Fruit fly (Drosophila melanogaster) whole organism: ENCODE data around the gene Osi12.

Experiments
- CG8478 ChIP-seq: fragments of >200 bp; optimal IDR thresholded peaks from 2 replicates; lab custom pipeline; 2018; ENCODE audit warnings: inconsistent platforms
- Dll ChIP-seq: fragments of >200 bp; optimal IDR thresholded peaks from 2 replicates; lab custom pipeline; 2017
- EcR ChIP-seq, 2 experiments: fragments of >200 bp; optimal IDR thresholded peaks; 2 replicates each; lab custom pipeline; 2017; ENCODE audit warnings: missing biosample characterization in 2 of 2, missing genetic modification characterization in 2 of 2, missing genetic modification reagents in 2 of 2
- pan ChIP-seq: fragments of >200 bp; optimal IDR thresholded peaks from 2 replicates; lab custom pipeline; 2017
- psq ChIP-seq: fragments of >200 bp; optimal IDR thresholded peaks from 2 replicates; lab custom pipeline; 2017
- usp ChIP-seq: fragments of >200 bp; optimal IDR thresholded peaks from 2 replicates; lab custom pipeline; 2017; ENCODE audit warnings: missing biosample characterization, missing genetic modification characterization, mixed read lengths

Osi12 gene

dm6 chr3R:6291437-6291836, 13.1 kb downstream of the Osi12 start, which contains the start of gene Osi13:
TSS of gene Osi13 (plus strand) at chr3R:6291737.
- no peak for TF ChIP-seq Dll
- TF ChIP-seq CG8478 (lab: Kevin White, UChicago), result no peak
- no peak for TF ChIP-seq usp (GFP tag; lab: Kevin White, UChicago)
- TF ChIP-seq EcR (GFP tag; optimal IDR thresholded peaks at IDR 0.05; lab: Kevin White, UChicago), result no peak
- no peak for TF ChIP-seq pan (lab: Kevin White, UChicago)
- TF ChIP-seq psq, result no peak

dm6 chr3R:6294046-6294445, 15.7 kb downstream of the Osi12 start:
- TF ChIP-seq CG8478 (lab: Kevin White, UChicago) (no peak), EcR (GFP tag; optimal IDR thresholded peaks at IDR 0.05; lab: Kevin White, UChicago) (no peak), Dll (no peak), pan (lab: Kevin White, UChicago) (no peak), usp (GFP tag; lab: Kevin White, UChicago) (no peak), psq (no peak)

dm6 chr3R:6297164-6297563, 18.8 kb downstream of the Osi12 start:
- TF ChIP-seq CG8478 (lab: Kevin White, UChicago) (no peak), Dll (no peak), EcR (GFP tag; optimal IDR thresholded peaks at IDR 0.05; lab: Kevin White, UChicago) (no peak), usp (GFP tag; lab: Kevin White, UChicago) (no peak), pan (lab: Kevin White, UChicago) (no peak), psq (no peak)

- TF ChIP-seq usp (GFP tag; lab: Kevin White, UChicago), result no peak
- TF ChIP-seq Dll, result no peak
- no peak for TF ChIP-seq pan (lab: Kevin White, UChicago)
- TF ChIP-seq CG8478 (lab: Kevin White, UChicago), result no peak
- TF ChIP-seq psq, result no peak
- no peak for TF ChIP-seq EcR (GFP tag; optimal IDR thresholded peaks at IDR 0.05; lab: Kevin White, UChicago)
Observed at dm6 chr3R:6298828-6299227, 20.5 kb downstream of the Osi12 start, which contains the start of gene Osi14. TSS of gene Osi14 (plus strand) at chr3R:6299128.

- TF ChIP-seq psq (no peak), usp (GFP tag; lab: Kevin White, UChicago) (no peak), CG8478 (lab: Kevin White, UChicago) (no peak), EcR (GFP tag; optimal IDR thresholded peaks at IDR 0.05; lab: Kevin White, UChicago) (no peak)
Observed at dm6 chr3R:6301257-6301839, 23.0 kb downstream of the Osi12 start, which contains the start of gene Osi15. TSS of gene Osi15 (plus strand) at chr3R:6301804.

- TF ChIP-seq usp (GFP tag; lab: Kevin White, UChicago) (no peak), EcR (GFP tag; optimal IDR thresholded peaks at IDR 0.05; lab: Kevin White, UChicago) (no peak), Dll (no peak), pan (lab: Kevin White, UChicago) (no peak), psq (no peak), CG8478 (lab: Kevin White, UChicago) (no peak)
Observed at dm6 chr3R:6303738-6304137, 25.4 kb downstream of the Osi12 start, which contains the start of gene CG46396. TSS of gene CG46396 (plus strand) at chr3R:6304038.

dm6 chr3R:6304947-6305346, 26.6 kb downstream of the Osi12 start, which contains the start of gene Osi16:
TSS of gene Osi16 (plus strand) at chr3R:6305247.
- no peak for TF ChIP-seq CG8478 (lab: Kevin White, UChicago)
- TF ChIP-seq psq, result no peak
- TF ChIP-seq Dll, result no peak
- TF ChIP-seq usp (GFP tag; lab: Kevin White, UChicago), result no peak
- TF ChIP-seq EcR (GFP tag; optimal IDR thresholded peaks at IDR 0.05; lab: Kevin White, UChicago), result no peak
- no peak for TF ChIP-seq pan (lab: Kevin White, UChicago)

dm6 chr3R:6306584-6306983, 28.3 kb downstream of the Osi12 start, which contains the start of gene CG46026:
TSS of gene CG46026 (plus strand) at chr3R:6306884.
- TF ChIP-seq CG8478 (lab: Kevin White, UChicago) (no peak), pan (lab: Kevin White, UChicago) (no peak), usp (GFP tag; lab: Kevin White, UChicago) (no peak)

dm6 chr3R:6309676-6310075, 31.3 kb downstream of the Osi12 start, which contains the start of gene CG31560:
TSS of gene CG31560 (plus strand) at chr3R:6309976.
- TF ChIP-seq pan (lab: Kevin White, UChicago) (no peak), CG8478 (lab: Kevin White, UChicago) (no peak), Dll (no peak), psq (no peak)

dm6 chr3R:6311641-6312259, 33.4 kb downstream of the Osi12 start, which contains the start of gene Osi17:
TSS of gene Osi17 (plus strand) at chr3R:6311772.
- TF ChIP-seq Dll (no peak), usp (GFP tag; lab: Kevin White, UChicago) (no peak), CG8478 (lab: Kevin White, UChicago) (no peak), pan (lab: Kevin White, UChicago) (no peak), psq (no peak), EcR (GFP tag; optimal IDR thresholded peaks at IDR 0.05; lab: Kevin White, UChicago) (no peak)

- TF ChIP-seq EcR (GFP tag; optimal IDR thresholded peaks at IDR 0.05; lab: Kevin White, UChicago), result no peak
- no peak for TF ChIP-seq pan (lab: Kevin White, UChicago)
- no peak for TF ChIP-seq CG8478 (lab: Kevin White, UChicago)
- TF ChIP-seq usp (GFP tag; lab: Kevin White, UChicago), result no peak
- no peak for TF ChIP-seq Dll
- no peak for TF ChIP-seq psq
Observed at dm6 chr3R:6315078-6315477, 36.7 kb downstream of the Osi12 start.

- TF ChIP-seq CG8478 (lab: Kevin White, UChicago) (no peak), Dll (no peak), usp (GFP tag; lab: Kevin White, UChicago) (no peak), psq (no peak), pan (lab: Kevin White, UChicago) (no peak), EcR (GFP tag; optimal IDR thresholded peaks at IDR 0.05; lab: Kevin White, UChicago) (no peak)
Observed at dm6 chr3R:6329774-6330298, 51.5 kb downstream of the Osi12 start, which contains the start of gene Osi18. TSS of gene Osi18 (plus strand) at chr3R:6330248.
